Worm (Caenorhabditis elegans) whole organism, young adult: ENCODE results near the gene C16B8.4.

Source experiments
- B0336.3 ChIP-seq: fragments of 200-800 bp; sonication (Bioruptor generic); IDR thresholded peaks from 2 replicates; pipeline ENCODE4 v1.3.6; 2022; ENCODE audit warnings: missing genetic modification characterization, missing compliant biosample characterization
- F33H1.4 ChIP-seq: fragments of 200-800 bp; sonication (Bioruptor generic); IDR thresholded peaks from 2 replicates; pipeline ENCODE4 v1.3.6; 2022; ENCODE audit warnings: missing genetic modification reagents, missing genetic modification characterization, missing compliant biosample characterization
- F39B2.1 ChIP-seq: fragments of 200-800 bp; sonication (Bioruptor generic); IDR thresholded peaks from 2 replicates; pipeline ENCODE4 v1.3.6; 2022; ENCODE audit warnings: missing genetic modification reagents, missing genetic modification characterization, missing compliant biosample characterization
- F49E8.2 ChIP-seq: sonication (generic microtip); optimal IDR thresholded peaks from 3 replicates; lab custom pipeline; 2017; ENCODE audit warnings: missing genetic modification characterization, mild to moderate bottlenecking, missing compliant biosample characterization, antibody characterized with exemption, moderate library complexity; ENCODE audit not compliant: insufficient read depth
- F52B5.7 ChIP-seq: sonication (generic microtip); optimal IDR thresholded peaks from 2 replicates; lab custom pipeline; 2016; ENCODE audit warnings: mild to moderate bottlenecking, missing genetic modification characterization, missing compliant biosample characterization
- K11D2.4 ChIP-seq: fragments of 200-800 bp; sonication (Bioruptor generic); IDR thresholded peaks from 2 replicates; pipeline ENCODE4 v1.3.6; 2022; ENCODE audit warnings: missing genetic modification reagents, missing genetic modification characterization, missing compliant biosample characterization
- T26A5.8 ChIP-seq: sonication (generic microtip); optimal IDR thresholded peaks from 2 replicates; lab custom pipeline; 2016; ENCODE audit warnings: missing genetic modification characterization, missing compliant biosample characterization
- Y53G8AR.9 ChIP-seq: fragments of 200-800 bp; sonication (Bioruptor generic); conservative IDR thresholded peaks from 2 replicates; pipeline ENCODE4 v1.3.6; 2022; ENCODE audit warnings: missing genetic modification reagents, missing genetic modification characterization, missing compliant biosample characterization
- Y67H2A.10 ChIP-seq: fragments of 200-800 bp; sonication (Bioruptor generic); conservative IDR thresholded peaks from 2 replicates; pipeline ENCODE4 v1.3.6; 2022; ENCODE audit warnings: missing genetic modification reagents, missing genetic modification characterization, missing compliant biosample characterization
- Y79H2A.3 ChIP-seq: fragments of 200-800 bp; sonication (Bioruptor generic); conservative IDR thresholded peaks from 2 replicates; pipeline ENCODE4 v1.3.6; 2022; ENCODE audit warnings: missing genetic modification reagents, missing genetic modification characterization, missing compliant biosample characterization
- akir-1 ChIP-seq: fragments of 200-800 bp; sonication (Bioruptor generic); optimal IDR thresholded peaks from 2 replicates; lab custom pipeline; 2018; ENCODE audit warnings: mild to moderate bottlenecking, missing genetic modification characterization, moderate library complexity, missing compliant biosample characterization
- atf-7 ChIP-seq: sonication (generic microtip); optimal IDR thresholded peaks from 2 replicates; lab custom pipeline; 2017; ENCODE audit warnings: mild to moderate bottlenecking, missing genetic modification characterization, missing compliant biosample characterization
- attf-3 ChIP-seq: fragments of 200-800 bp; sonication (Bioruptor generic); conservative IDR thresholded peaks from 2 replicates; pipeline ENCODE4 v1.3.6; 2022; ENCODE audit warnings: missing genetic modification reagents, missing genetic modification characterization, missing compliant biosample characterization
- ccch-3 ChIP-seq: fragments of 200-800 bp; sonication (Bioruptor generic); optimal IDR thresholded peaks from 2 replicates; lab custom pipeline; 2018; ENCODE audit warnings: mild to moderate bottlenecking, missing genetic modification characterization, missing compliant biosample characterization
- ceh-100 ChIP-seq: fragments of 200-800 bp; sonication (Bioruptor generic); IDR thresholded peaks from 2 replicates; pipeline ENCODE4 v1.3.6; 2022; ENCODE audit warnings: missing genetic modification reagents, missing genetic modification characterization, missing compliant biosample characterization
- chd-7 ChIP-seq: sonication (generic microtip); optimal IDR thresholded peaks from 2 replicates; lab custom pipeline; 2016; ENCODE audit warnings: mild to moderate bottlenecking, missing genetic modification characterization, moderate library complexity, missing compliant biosample characterization
- dpff-1 ChIP-seq: sonication (generic microtip); optimal IDR thresholded peaks from 2 replicates; lab custom pipeline; 2017; ENCODE audit warnings: mild to moderate bottlenecking, missing genetic modification characterization, missing compliant biosample characterization
- egl-44 ChIP-seq: fragments of 200-800 bp; sonication (Bioruptor generic); IDR thresholded peaks from 2 replicates; pipeline ENCODE4 v1.3.6; 2022; ENCODE audit warnings: missing genetic modification reagents, missing genetic modification characterization, missing compliant biosample characterization
- him-1 ChIP-seq: sonication (generic microtip); optimal IDR thresholded peaks from 2 replicates; lab custom pipeline; 2016; ENCODE audit warnings: missing genotype, missing genetic modification reagents, missing genetic modification characterization, missing compliant biosample characterization
- hlh-26 ChIP-seq: fragments of 200-800 bp; sonication (Bioruptor generic); conservative IDR thresholded peaks from 2 replicates; pipeline ENCODE4 v1.3.6; 2022; ENCODE audit warnings: missing genetic modification reagents, missing genetic modification characterization, missing compliant biosample characterization
- hmg-1.2 ChIP-seq: fragments of 200-800 bp; sonication (Bioruptor generic); IDR thresholded peaks from 2 replicates; pipeline ENCODE4 v1.3.6; 2022; ENCODE audit warnings: missing genetic modification reagents, missing genetic modification characterization, missing compliant biosample characterization
- hmg-20 ChIP-seq: fragments of 200-800 bp; sonication (Bioruptor generic); IDR thresholded peaks from 2 replicates; pipeline ENCODE4 v1.3.6; 2022; ENCODE audit warnings: missing genetic modification reagents, missing genetic modification characterization, missing compliant biosample characterization
- lin-40 ChIP-seq: sonication (generic microtip); optimal IDR thresholded peaks from 2 replicates; lab custom pipeline; 2016; ENCODE audit warnings: missing genetic modification characterization, mild to moderate bottlenecking, missing compliant biosample characterization, missing genotype, missing genetic modification reagents
- lir-1 ChIP-seq: fragments of 200-800 bp; sonication (Bioruptor generic); conservative IDR thresholded peaks from 2 replicates; pipeline ENCODE4 v1.3.6; 2022; ENCODE audit warnings: missing genetic modification reagents, missing genetic modification characterization, missing compliant biosample characterization
- lsy-27 ChIP-seq: sonication (generic microtip); optimal IDR thresholded peaks from 2 replicates; lab custom pipeline; 2017; ENCODE audit warnings: missing genetic modification characterization, mild to moderate bottlenecking, missing compliant biosample characterization, antibody characterized with exemption, missing genotype, borderline replicate concordance; ENCODE audit not compliant: insufficient read depth
- madf-10 ChIP-seq: sonication (generic microtip); optimal IDR thresholded peaks from 2 replicates; lab custom pipeline; 2016; ENCODE audit warnings: mild to moderate bottlenecking, missing genetic modification characterization, missing compliant biosample characterization
- madf-8 ChIP-seq: fragments of 200-800 bp; sonication (Bioruptor generic); conservative IDR thresholded peaks from 2 replicates; pipeline ENCODE4 v1.3.6; 2022; ENCODE audit warnings: missing genetic modification reagents, missing genetic modification characterization, missing compliant biosample characterization
- nfya-1 ChIP-seq: sonication (generic microtip); optimal IDR thresholded peaks from 2 replicates; lab custom pipeline; 2017; ENCODE audit warnings: antibody characterized with exemption, missing compliant biosample characterization, missing genetic modification characterization, borderline replicate concordance; ENCODE audit not compliant: insufficient read depth
- nhr-120 ChIP-seq: fragments of 200-800 bp; sonication (Bioruptor generic); IDR thresholded peaks from 2 replicates; pipeline ENCODE4 v1.3.6; 2022; ENCODE audit warnings: missing genetic modification characterization, missing compliant biosample characterization
- nhr-80 ChIP-seq: sonication (generic microtip); optimal IDR thresholded peaks from 2 replicates; lab custom pipeline; 2016; ENCODE audit warnings: missing genetic modification characterization, missing compliant biosample characterization
- pbrm-1 ChIP-seq: fragments of 200-800 bp; sonication (Bioruptor generic); IDR thresholded peaks from 2 replicates; pipeline ENCODE4 v1.3.6; 2022; ENCODE audit warnings: missing genetic modification reagents, missing genetic modification characterization, missing compliant biosample characterization
- rec-8 ChIP-seq, 2 experiments: sonication (generic microtip); optimal IDR thresholded peaks; 2 replicates each; lab custom pipeline; 2016; ENCODE audit warnings: mild to moderate bottlenecking in 2 of 2, missing genetic modification characterization in 2 of 2, missing genetic modification reagents in 2 of 2, missing genotype in 2 of 2, missing biosample characterization in 1 of 2, missing compliant biosample characterization in 1 of 2, moderate library complexity in 1 of 2
- sea-2 ChIP-seq: fragments of 200-800 bp; sonication (Bioruptor generic); IDR thresholded peaks from 2 replicates; pipeline ENCODE4 v1.3.6; 2022; ENCODE audit warnings: missing genetic modification characterization, missing compliant biosample characterization
- tbp1 ChIP-seq: fragments of 200-800 bp; sonication (Bioruptor generic); optimal IDR thresholded peaks from 2 replicates; lab custom pipeline; 2018; ENCODE audit warnings: mild to moderate bottlenecking, missing genetic modification characterization, missing compliant biosample characterization
- tbx-9 ChIP-seq: sonication (generic microtip); optimal IDR thresholded peaks from 2 replicates; lab custom pipeline; 2016; ENCODE audit warnings: borderline replicate concordance, missing genetic modification characterization, inconsistent platforms, missing compliant biosample characterization
- unc-130 ChIP-seq: sonication (generic microtip); optimal IDR thresholded peaks from 2 replicates; lab custom pipeline; 2016; ENCODE audit warnings: missing genetic modification reagents, missing genetic modification characterization, missing compliant biosample characterization
- xnd-1 ChIP-seq: sonication (generic microtip); optimal IDR thresholded peaks from 2 replicates; lab custom pipeline; 2016; ENCODE audit warnings: missing genotype, missing genetic modification reagents, missing genetic modification characterization, missing compliant biosample characterization
- zim-3 ChIP-seq: sonication (generic microtip); optimal IDR thresholded peaks from 2 replicates; lab custom pipeline; 2017; ENCODE audit warnings: mild to moderate bottlenecking, missing genetic modification characterization, moderate library complexity, missing compliant biosample characterization
- ztf-25 ChIP-seq: fragments of 200-800 bp; sonication (Bioruptor generic); IDR thresholded peaks from 2 replicates; pipeline ENCODE4 v1.3.6; 2022; ENCODE audit warnings: missing genetic modification reagents, missing genetic modification characterization, missing compliant biosample characterization

The C16B8.4 gene

ce11 chrX:3943213-3943612 is 30.2 kb downstream of the C16B8.4 start, which contains the start of gene ptp-4A2:
Gene ptp-4A2, minus strand, starts transcription at chrX:3943313.
- TF ChIP-seq K11D2.4 (no peak), F39B2.1 (GFP tag; lab: Robert Waterston, UW) (no peak), tbx-9 (tag; lab: Kevin White, UChicago) (no peak), akir-1 (no peak), rec-8 (tag; optimal IDR thresholded peaks at IDR 0.05; lab: Kevin White, UChicago) (no peak)

DNA sequence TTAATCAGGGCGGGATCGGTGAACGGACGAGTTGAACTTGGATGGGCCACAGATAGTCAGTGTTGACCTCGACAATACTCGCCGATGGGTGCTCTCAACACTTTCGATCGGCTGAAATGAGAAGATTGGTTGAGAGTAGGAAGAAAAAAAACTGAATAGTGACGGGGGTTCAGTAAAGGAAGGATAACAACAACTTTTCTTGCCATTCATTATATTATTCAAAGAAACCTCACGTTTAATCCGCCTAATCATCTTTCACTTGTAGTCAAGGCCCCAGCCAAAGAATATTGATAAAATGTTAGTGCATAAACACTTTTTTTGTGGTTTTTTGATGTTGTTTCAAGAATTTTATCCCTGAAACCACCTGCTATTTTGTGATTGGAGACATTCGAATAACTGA is 31.2 kb downstream of the C16B8.4 start, which contains the start of gene T19D2.13:
Gene T19D2.13, minus strand, starts transcription at position 101 of the 400 bp plus-strand sequence.
- no peak for TF ChIP-seq nhr-80 (tag; lab: Kevin White, UChicago)
- TF ChIP-seq ztf-25 (GFP tag; lab: Robert Waterston, UW) = no peak
- TF ChIP-seq atf-7 = no peak
- TF ChIP-seq T26A5.8 (tag; lab: Kevin White, UChicago) = no peak
- no peak for TF ChIP-seq zim-3
- TF ChIP-seq nhr-120 (GFP tag; lab: Robert Waterston, UW) = no peak
- TF ChIP-seq hmg-1.2 = no peak
- TF ChIP-seq Y79H2A.3 (GFP tag; lab: Robert Waterston, UW) = no peak
- TF ChIP-seq xnd-1 (tag; lab: Kevin White, UChicago) = no peak
- no peak for TF ChIP-seq F33H1.4
- TF ChIP-seq lir-1 (GFP tag; lab: Robert Waterston, UW) = no peak
- no peak for TF ChIP-seq akir-1
- TF ChIP-seq B0336.3 (GFP tag; lab: Robert Waterston, UW) = no peak
- no peak for TF ChIP-seq Y53G8AR.9 (GFP tag; lab: Robert Waterston, UW)
- no peak for TF ChIP-seq lin-40
- TF ChIP-seq madf-8 (GFP tag; lab: Robert Waterston, UW) = no peak
- no peak for TF ChIP-seq F49E8.2 (tag; lab: Kevin White, UChicago)
- TF ChIP-seq F52B5.7 (tag; lab: Kevin White, UChicago) = no peak
- no peak for TF ChIP-seq madf-10 (tag; lab: Kevin White, UChicago)

DNA sequence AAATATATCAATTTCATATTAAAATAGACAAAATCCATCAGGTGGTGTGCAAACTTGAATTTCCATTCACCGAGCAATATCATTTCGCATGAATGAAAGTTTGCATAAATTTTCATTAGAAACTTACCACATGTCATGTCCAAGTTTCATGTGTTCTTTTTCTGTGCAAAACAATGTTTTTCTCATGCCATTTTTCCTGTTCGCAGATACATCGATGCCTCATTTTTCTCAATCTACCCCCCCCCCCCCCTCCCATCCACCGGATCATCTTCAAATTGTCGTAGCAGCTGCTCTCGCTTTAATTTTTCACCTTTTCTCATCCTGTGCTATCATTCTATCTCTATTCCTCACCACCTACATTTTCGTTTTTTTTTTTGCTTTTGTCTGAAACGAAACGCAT is 34.5 kb downstream of the C16B8.4 start, which contains the start of gene T19D2.3:
Gene T19D2.3, plus strand, starts transcription at position 301 of the 400 bp plus-strand sequence.
- TF ChIP-seq ccch-3 (GFP tag; lab: Kevin White, UChicago) (no peak), Y67H2A.10 (GFP tag; lab: Robert Waterston, UW) (no peak), dpff-1 (tag; lab: Kevin White, UChicago) (no peak), lir-1 (GFP tag; lab: Robert Waterston, UW) (no peak), nfya-1 (no peak), akir-1 (no peak), sea-2 (GFP tag; lab: Robert Waterston, UW) (no peak), pbrm-1 (no peak), unc-130 (GFP tag; lab: Kevin White, UChicago) (no peak), hlh-26 (no peak), him-1 (tag; lab: Kevin White, UChicago) (no peak), ceh-100 (no peak), hmg-20 (no peak), chd-7 (tag; lab: Kevin White, UChicago) (no peak)

- TF ChIP-seq unc-130 (GFP tag; lab: Kevin White, UChicago) (no peak), tbx-9 (tag; lab: Kevin White, UChicago) (no peak), sea-2 (GFP tag; lab: Robert Waterston, UW) (no peak), attf-3 (no peak), lsy-27 (tag; lab: Kevin White, UChicago) (no peak), tbp1 (GFP tag; lab: Kevin White, UChicago) (no peak), egl-44 (GFP tag; lab: Robert Waterston, UW) (no peak)
Observed at ce11 chrX:3937884-3938283, 35.5 kb downstream of the C16B8.4 start.
